Worm (Caenorhabditis elegans): ENCODE data around the gene F38E1.6.

ce11 chrV:8357756-8358155 is 2.1 kb upstream of the F38E1.6 start:
- no peak for TF ChIP-seq dpl-1 (GFP tag; optimal IDR thresholded peaks at IDR 0.05)
- TF ChIP-seq ama-1 (optimal IDR thresholded peaks at IDR 0.05): no peak
- no peak for TF ChIP-seq ama-1 (GFP tag; optimal IDR thresholded peaks at IDR 0.05)
- TF ChIP-seq ztf-26 (tag; optimal IDR thresholded peaks at IDR 0.05): no peak

Data from whole organism, young adult.